Worm (Caenorhabditis elegans): Measurements from ENCODE around the gene Y48B6A.5.

DNA sequence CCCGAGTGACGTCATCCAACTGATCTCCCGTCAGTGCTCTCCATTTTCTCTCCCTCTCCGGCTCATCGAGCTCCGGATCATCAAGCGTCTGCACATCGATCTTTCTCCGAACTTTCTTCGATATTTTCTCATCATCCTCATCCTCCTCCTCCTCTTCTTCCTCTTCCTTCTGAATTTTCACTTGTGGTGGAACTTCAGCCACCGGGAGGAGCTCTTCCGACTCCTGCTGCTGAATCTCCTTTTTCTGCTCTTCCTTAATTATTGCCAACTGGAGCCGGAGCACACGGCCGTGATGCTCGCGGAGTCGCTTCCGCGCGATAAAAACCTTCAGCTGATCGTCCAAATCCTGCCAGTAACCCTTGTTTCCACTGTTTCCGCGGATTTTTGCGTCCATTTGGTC is 38.7 kb downstream of the Y48B6A.5 start:
- TF ChIP-seq flt-1 (GFP tag; IDR thresholded peaks at IDR 0.05) (no peak), ztf-23 (GFP tag; IDR thresholded peaks at IDR 0.05) (no peak), ref-1 (GFP tag; conservative IDR thresholded peaks at IDR 0.05) (no peak), T22C8.4 (GFP tag; IDR thresholded peaks at IDR 0.05) (no peak)
